Worm (Caenorhabditis elegans): ENCODE measurements around the gene C11E4.8.

DNA sequence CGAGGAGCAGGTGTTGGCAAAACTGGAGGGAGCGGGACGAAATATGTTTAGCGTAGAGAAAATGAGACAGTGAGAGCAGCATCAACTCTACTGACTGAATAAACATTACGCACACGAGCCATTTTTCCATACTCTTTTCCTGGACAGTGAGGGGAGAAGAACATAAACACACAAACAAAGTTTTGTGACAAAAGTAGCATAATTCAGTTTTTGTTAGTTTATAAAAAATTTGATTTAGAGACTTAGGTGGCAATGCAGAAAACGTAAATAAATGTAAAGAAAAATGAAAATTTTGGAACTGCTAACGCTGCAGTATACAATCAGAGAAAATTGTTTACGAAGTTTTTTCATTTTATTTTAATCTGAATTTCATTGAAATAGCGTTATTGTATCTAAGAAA is 53.0 kb downstream of the C11E4.8 start:
- TF ChIP-seq flt-1 (GFP tag; IDR thresholded peaks at IDR 0.05) (no peak), cog-1 (tag; optimal IDR thresholded peaks at IDR 0.05) (no peak), tab-1 (GFP tag; IDR thresholded peaks at IDR 0.05) (no peak), ztf-23 (GFP tag; IDR thresholded peaks at IDR 0.05) (no peak), klf-2 (GFP tag; conservative IDR thresholded peaks at IDR 0.05) (no peak), med-1 (GFP tag; optimal IDR thresholded peaks at IDR 0.05; ENCODE audit: insufficient read depth) (no peak)
